Worm (Caenorhabditis elegans) whole organism, L2 larva: ENCODE results near the gene nspg-13.

Experiments
- C34F6.9 ChIP-seq: fragments of 150-350 bp; optimal IDR thresholded peaks from 2 replicates; lab custom pipeline; 2014; ENCODE audit warnings: missing biosample characterization, missing genetic modification characterization
- F13H6.1 ChIP-seq: sonication (generic microtip); optimal IDR thresholded peaks from 2 replicates; lab custom pipeline; 2016; ENCODE audit warnings: missing genetic modification characterization, missing compliant biosample characterization
- aly-2 ChIP-seq: fragments of 150-350 bp; optimal IDR thresholded peaks from 2 replicates; lab custom pipeline; 2014; ENCODE audit warnings: missing biosample characterization, missing genetic modification characterization
- ama-1 ChIP-seq: fragments of 150-350 bp; optimal IDR thresholded peaks from 2 replicates; lab custom pipeline; 2018; ENCODE audit warnings: inconsistent platforms
- blmp-1 ChIP-seq: sonication (generic microtip); optimal IDR thresholded peaks from 2 replicates; lab custom pipeline; 2017; ENCODE audit warnings: missing genetic modification characterization, mild to moderate bottlenecking, missing compliant biosample characterization, antibody characterized with exemption, moderate library complexity; ENCODE audit not compliant: insufficient read depth
- ceh-16 ChIP-seq: fragments of 150-350 bp; optimal IDR thresholded peaks from 2 replicates; lab custom pipeline; 2014; ENCODE audit warnings: missing biosample characterization, missing genetic modification characterization
- ceh-82 ChIP-seq: fragments of 150-350 bp; optimal IDR thresholded peaks from 2 replicates; lab custom pipeline; 2014; ENCODE audit warnings: missing biosample characterization, missing genetic modification characterization
- crh-2 ChIP-seq: sonication (generic microtip); optimal IDR thresholded peaks from 2 replicates; lab custom pipeline; 2017; ENCODE audit warnings: missing biosample characterization, missing genetic modification characterization
- egl-27 ChIP-seq: sonication (generic microtip); optimal IDR thresholded peaks from 3 replicates; lab custom pipeline; 2017; ENCODE audit warnings: missing biosample characterization, missing genetic modification reagents, missing genetic modification characterization
- elt-1 ChIP-seq: fragments of 150-350 bp; optimal IDR thresholded peaks from 2 replicates; lab custom pipeline; 2014; ENCODE audit warnings: missing biosample characterization, missing genetic modification characterization
- fos-1 ChIP-seq: fragments of 150-350 bp; optimal IDR thresholded peaks from 2 replicates; lab custom pipeline; 2014; ENCODE audit warnings: missing biosample characterization, missing genetic modification characterization
- gmeb-1 ChIP-seq: fragments of 150-350 bp; optimal IDR thresholded peaks from 2 replicates; lab custom pipeline; 2014; ENCODE audit warnings: missing biosample characterization, missing genetic modification characterization
- lin-11 ChIP-seq: fragments of 150-350 bp; sonication (generic microtip); optimal IDR thresholded peaks from 2 replicates; lab custom pipeline; 2014; ENCODE audit warnings: missing biosample characterization, missing genetic modification characterization, inconsistent platforms, mixed read lengths
- lin-13 ChIP-seq: fragments of 150-350 bp; optimal IDR thresholded peaks from 2 replicates; lab custom pipeline; 2014; ENCODE audit warnings: missing biosample characterization, missing genetic modification reagents, missing genetic modification characterization
- lin-39 ChIP-seq: fragments of 150-350 bp; optimal IDR thresholded peaks from 2 replicates; lab custom pipeline; 2014; ENCODE audit warnings: missing biosample characterization, missing genetic modification reagents, missing genetic modification characterization
- lsy-2 ChIP-seq, 2 experiments: fragments of 150-350 bp in 1 of 2; sonication (generic microtip) in 1 of 2; optimal IDR thresholded peaks; 2 replicates each; lab custom pipeline; 2014 to 2017; ENCODE audit warnings: missing biosample characterization in 2 of 2, missing genetic modification characterization in 2 of 2
- mab-5 ChIP-seq: fragments of 150-350 bp; optimal IDR thresholded peaks from 2 replicates; lab custom pipeline; 2014; ENCODE audit warnings: missing biosample characterization, missing genetic modification characterization
- nhr-11 ChIP-seq: fragments of 150-350 bp; optimal IDR thresholded peaks from 2 replicates; lab custom pipeline; 2014; ENCODE audit warnings: missing biosample characterization, missing genetic modification characterization
- nhr-12 ChIP-seq: fragments of 150-350 bp; optimal IDR thresholded peaks from 2 replicates; lab custom pipeline; 2014; ENCODE audit warnings: missing biosample characterization, missing genetic modification characterization
- nhr-129 ChIP-seq: fragments of 150-350 bp; optimal IDR thresholded peaks from 2 replicates; lab custom pipeline; 2014; ENCODE audit warnings: missing biosample characterization, missing genetic modification characterization
- nhr-21 ChIP-seq: fragments of 150-350 bp; optimal IDR thresholded peaks from 2 replicates; lab custom pipeline; 2014; ENCODE audit warnings: missing biosample characterization, missing genetic modification characterization
- nhr-23 ChIP-seq: fragments of 150-350 bp; optimal IDR thresholded peaks from 2 replicates; lab custom pipeline; 2014; ENCODE audit warnings: missing biosample characterization, missing genetic modification reagents, missing genetic modification characterization
- nhr-237 ChIP-seq: fragments of 150-350 bp; optimal IDR thresholded peaks from 2 replicates; lab custom pipeline; 2014; ENCODE audit warnings: missing biosample characterization, missing genetic modification characterization
- nhr-25 ChIP-seq: fragments of 150-350 bp; sonication (generic microtip); optimal IDR thresholded peaks from 3 replicates; lab custom pipeline; 2014; ENCODE audit warnings: missing biosample characterization, missing genetic modification characterization
- nhr-6 ChIP-seq: fragments of 150-350 bp; optimal IDR thresholded peaks from 2 replicates; lab custom pipeline; 2014; ENCODE audit warnings: missing biosample characterization, missing genetic modification characterization
- nhr-77 ChIP-seq: fragments of 150-350 bp; optimal IDR thresholded peaks from 2 replicates; lab custom pipeline; 2014; ENCODE audit warnings: missing biosample characterization, missing genetic modification characterization
- sem-4 ChIP-seq: fragments of 150-350 bp; optimal IDR thresholded peaks from 2 replicates; lab custom pipeline; 2014; ENCODE audit warnings: missing biosample characterization, missing genetic modification reagents, missing genetic modification characterization
- skn-1 ChIP-seq: sonication (generic microtip); optimal IDR thresholded peaks from 2 replicates; lab custom pipeline; 2017; ENCODE audit warnings: missing biosample characterization, missing genetic modification characterization
- sma-3 ChIP-seq: sonication (generic microtip); optimal IDR thresholded peaks from 2 replicates; lab custom pipeline; 2016; ENCODE audit warnings: missing genetic modification reagents, missing genetic modification characterization, missing compliant biosample characterization
- sma-9 ChIP-seq, 2 experiments: fragments of 150-350 bp in 1 of 2; sonication (generic microtip) in 1 of 2; optimal IDR thresholded peaks; 2 replicates each; lab custom pipeline; 2014 to 2016; ENCODE audit warnings: missing genetic modification characterization in 2 of 2, mild to moderate bottlenecking in 1 of 2, missing biosample characterization in 1 of 2, missing compliant biosample characterization in 1 of 2, missing genetic modification reagents in 1 of 2, moderate library complexity in 1 of 2
- snpc-4 ChIP-seq: fragments of 150-350 bp; optimal IDR thresholded peaks from 2 replicates; lab custom pipeline; 2014; ENCODE audit warnings: missing biosample characterization, missing genetic modification characterization
- unc-39 ChIP-seq: fragments of 150-350 bp; optimal IDR thresholded peaks from 2 replicates; lab custom pipeline; 2014; ENCODE audit warnings: missing biosample characterization, missing genetic modification characterization
- unc-55 ChIP-seq: fragments of 150-350 bp; sonication (generic microtip); optimal IDR thresholded peaks from 3 replicates; lab custom pipeline; 2014; ENCODE audit warnings: missing biosample characterization, missing genetic modification reagents, missing genetic modification characterization
- zag-1 ChIP-seq: fragments of 150-350 bp; optimal IDR thresholded peaks from 2 replicates; lab custom pipeline; 2014; ENCODE audit warnings: missing biosample characterization, missing genetic modification characterization
- ztf-1 ChIP-seq: fragments of 200-800 bp; sonication (Bioruptor generic); conservative IDR thresholded peaks from 2 replicates; pipeline ENCODE4 v1.3.6; 2022; ENCODE audit warnings: missing genetic modification characterization, missing compliant biosample characterization
- ztf-11 ChIP-seq: sonication (generic microtip); optimal IDR thresholded peaks from 2 replicates; lab custom pipeline; 2017; ENCODE audit warnings: missing biosample characterization, missing genetic modification characterization

Gene nspg-13

ce11 chrX:5262033-5262432, 7.0 kb downstream of the nspg-13 start:
- TF ChIP-seq fos-1 (tag; lab: Kevin White, UChicago) (peak; percentile 62), sma-9 (GFP tag; optimal IDR thresholded peaks at IDR 0.05; lab: Kevin White, UChicago) (peak; percentile 12), sma-9 (tag; optimal IDR thresholded peaks at IDR 0.05; lab: Kevin White, UChicago) (no peak), crh-2 (tag; lab: Kevin White, UChicago) (peak; percentile 25), nhr-129 (tag; lab: Kevin White, UChicago) (no peak)

- TF ChIP-seq ceh-82 (tag; lab: Kevin White, UChicago) (no peak), blmp-1 (tag; lab: Kevin White, UChicago) (no peak), F13H6.1 (tag; lab: Kevin White, UChicago) (no peak), nhr-237 (tag; lab: Kevin White, UChicago) (no peak), lin-13 (GFP tag; lab: Kevin White, UChicago) (no peak), C34F6.9 (no peak), sem-4 (tag; lab: Kevin White, UChicago) (no peak), skn-1 (tag; lab: Kevin White, UChicago) (no peak), lsy-2 (tag; optimal IDR thresholded peaks at IDR 0.05; lab: Kevin White, UChicago) (no peak), ama-1 (lab: Kevin White, UChicago) (no peak), nhr-23 (tag; lab: Kevin White, UChicago) (no peak)
Observed at ce11 chrX:5263585-5263984, 8.6 kb downstream of the nspg-13 start.

- TF ChIP-seq snpc-4 (tag; lab: Kevin White, UChicago) (no peak), nhr-6 (tag; lab: Kevin White, UChicago) (no peak), elt-1 (tag; lab: Kevin White, UChicago) (no peak)
Observed at ce11 chrX:5264026-5264425, 9.0 kb downstream of the nspg-13 start, which contains the start of gene Y34B4A.4. Y34B4A.4 (plus strand) TSS chrX:5264326.

ce11 chrX:5265356-5265755, 10.4 kb downstream of the nspg-13 start:
- TF ChIP-seq nhr-237 (tag; lab: Kevin White, UChicago) (no peak), F13H6.1 (tag; lab: Kevin White, UChicago) (no peak), skn-1 (tag; lab: Kevin White, UChicago) (no peak), nhr-129 (tag; lab: Kevin White, UChicago) (no peak), sem-4 (tag; lab: Kevin White, UChicago) (no peak), ztf-1 (GFP tag; lab: Robert Waterston, UW) (no peak), crh-2 (tag; lab: Kevin White, UChicago) (no peak), unc-55 (GFP tag; lab: Kevin White, UChicago) (no peak), nhr-12 (tag; lab: Kevin White, UChicago) (no peak), lsy-2 (tag; optimal IDR thresholded peaks at IDR 0.05; lab: Kevin White, UChicago) (no peak), nhr-23 (tag; lab: Kevin White, UChicago) (no peak), fos-1 (tag; lab: Kevin White, UChicago) (no peak), nhr-11 (tag; lab: Kevin White, UChicago) (no peak), snpc-4 (tag; lab: Kevin White, UChicago) (no peak), gmeb-1 (tag; lab: Kevin White, UChicago) (no peak), lin-11 (tag; lab: Kevin White, UChicago) (no peak), aly-2 (no peak), lin-39 (tag; lab: Kevin White, UChicago) (no peak)

ce11 chrX:5268062-5268461, 13.1 kb downstream of the nspg-13 start:
- TF ChIP-seq sma-3 (GFP tag; lab: Kevin White, UChicago) (no peak), fos-1 (tag; lab: Kevin White, UChicago) (peak; percentile 18)

ce11 chrX:5269359-5269758, 14.4 kb downstream of the nspg-13 start:
- TF ChIP-seq sma-9 (GFP tag; optimal IDR thresholded peaks at IDR 0.05; lab: Kevin White, UChicago): no peak
- TF ChIP-seq sma-9 (tag; optimal IDR thresholded peaks at IDR 0.05; lab: Kevin White, UChicago): no peak
- no peak for TF ChIP-seq nhr-25 (tag; lab: Kevin White, UChicago)
- TF ChIP-seq aly-2: no peak
- no peak for TF ChIP-seq nhr-77 (tag; lab: Kevin White, UChicago)
- no peak for TF ChIP-seq sma-3 (GFP tag; lab: Kevin White, UChicago)
- TF ChIP-seq zag-1 (tag; lab: Kevin White, UChicago): no peak
- TF ChIP-seq lin-11 (tag; lab: Kevin White, UChicago): no peak
- no peak for TF ChIP-seq lsy-2 (tag; optimal IDR thresholded peaks at IDR 0.05; lab: Kevin White, UChicago)
- no peak for TF ChIP-seq nhr-12 (tag; lab: Kevin White, UChicago)
- no peak for TF ChIP-seq F13H6.1 (tag; lab: Kevin White, UChicago)
- TF ChIP-seq ceh-82 (tag; lab: Kevin White, UChicago): no peak
- TF ChIP-seq nhr-11 (tag; lab: Kevin White, UChicago): no peak
- no peak for TF ChIP-seq egl-27
- TF ChIP-seq unc-39 (tag; lab: Kevin White, UChicago): no peak
- TF ChIP-seq mab-5: no peak
- TF ChIP-seq ceh-16 (tag; lab: Kevin White, UChicago): no peak
- TF ChIP-seq lin-39 (tag; lab: Kevin White, UChicago): no peak
- TF ChIP-seq ztf-11 (tag; lab: Kevin White, UChicago): no peak
- TF ChIP-seq nhr-21: no peak
